Fruit fly (Drosophila melanogaster): ENCODE results near the gene mRpL3.
A peak's percentile ranks its signal among the peaks of the same experiment; 100 is the strongest.

DNA sequence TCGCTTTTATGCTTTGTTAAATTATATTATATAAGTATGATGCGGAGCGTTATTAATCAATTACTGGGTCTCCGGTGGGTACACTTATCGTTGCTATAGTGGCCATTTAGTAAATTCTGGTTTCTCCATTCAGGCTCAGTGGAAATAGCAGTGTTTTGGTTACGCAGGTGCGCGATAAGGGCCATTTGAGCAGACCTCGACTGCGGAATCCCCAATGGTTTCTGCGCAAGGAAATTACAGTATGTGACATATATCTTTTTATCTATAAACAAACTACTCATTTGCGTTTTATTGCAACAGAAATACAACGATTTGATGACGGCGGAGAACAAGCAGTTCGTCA, 221 bp downstream of the mRpL3 start:
- no peak for TF ChIP-seq bab1 (GFP tag; optimal IDR thresholded peaks at IDR 0.05)
- TF ChIP-seq kay (GFP tag; ENCODE audit: borderline replicate concordance): peak; percentile 45
- TF ChIP-seq CG12768 (GFP tag; optimal IDR thresholded peaks at IDR 0.05): no peak
- TF ChIP-seq CG5204 (GFP tag; optimal IDR thresholded peaks at IDR 0.05): no peak
- TF ChIP-seq Hr96 (GFP tag; optimal IDR thresholded peaks at IDR 0.05): no peak
- TF ChIP-seq ovo (GFP tag; optimal IDR thresholded peaks at IDR 0.05): no peak
- no peak for TF ChIP-seq tj (GFP tag; optimal IDR thresholded peaks at IDR 0.05)
- no peak for TF ChIP-seq CG14711 (tag; optimal IDR thresholded peaks at IDR 0.05)
- no peak for TF ChIP-seq CG7045 (GFP tag; optimal IDR thresholded peaks at IDR 0.05)
- TF ChIP-seq pad (GFP tag; optimal IDR thresholded peaks at IDR 0.05): no peak
- TF ChIP-seq Clk (GFP tag; optimal IDR thresholded peaks at IDR 0.05): no peak
- no peak for TF ChIP-seq toe (GFP tag; optimal IDR thresholded peaks at IDR 0.05)
- TF ChIP-seq CG11617 (GFP tag; optimal IDR thresholded peaks at IDR 0.05): no peak

All from whole organism, adult.